Worm (Caenorhabditis elegans): Measurements from ENCODE around the gene F26D2.3.
"Not testable (repeated sequence)": the region's sequence is repeated elsewhere in the genome, so short reads cannot be mapped to it uniquely, and the experiment has no call there.

- not testable (repeated sequence) for TF ChIP-seq egl-27, snpc-4 (tag; optimal IDR thresholded peaks at IDR 0.05)
Measured at ce11 chrV:16383729-16384128, 24.0 kb upstream of the F26D2.3 start, which contains the start of gene F13A7.7.

All from whole organism, L2 larva.